Fruit fly (Drosophila melanogaster) Kc167 (cell line): ENCODE data around the gene CG12099.

ENCODE experiments used
- psq ChIP-seq: fragments of >200 bp; optimal IDR thresholded peaks from 2 replicates; lab custom pipeline; 2017; ENCODE audit warnings: missing external identifiers
- ttk ChIP-seq: sonication (Bioruptor generic); optimal IDR thresholded peaks from 2 replicates; lab custom pipeline; 2017; ENCODE audit warnings: missing external identifiers

DNA sequence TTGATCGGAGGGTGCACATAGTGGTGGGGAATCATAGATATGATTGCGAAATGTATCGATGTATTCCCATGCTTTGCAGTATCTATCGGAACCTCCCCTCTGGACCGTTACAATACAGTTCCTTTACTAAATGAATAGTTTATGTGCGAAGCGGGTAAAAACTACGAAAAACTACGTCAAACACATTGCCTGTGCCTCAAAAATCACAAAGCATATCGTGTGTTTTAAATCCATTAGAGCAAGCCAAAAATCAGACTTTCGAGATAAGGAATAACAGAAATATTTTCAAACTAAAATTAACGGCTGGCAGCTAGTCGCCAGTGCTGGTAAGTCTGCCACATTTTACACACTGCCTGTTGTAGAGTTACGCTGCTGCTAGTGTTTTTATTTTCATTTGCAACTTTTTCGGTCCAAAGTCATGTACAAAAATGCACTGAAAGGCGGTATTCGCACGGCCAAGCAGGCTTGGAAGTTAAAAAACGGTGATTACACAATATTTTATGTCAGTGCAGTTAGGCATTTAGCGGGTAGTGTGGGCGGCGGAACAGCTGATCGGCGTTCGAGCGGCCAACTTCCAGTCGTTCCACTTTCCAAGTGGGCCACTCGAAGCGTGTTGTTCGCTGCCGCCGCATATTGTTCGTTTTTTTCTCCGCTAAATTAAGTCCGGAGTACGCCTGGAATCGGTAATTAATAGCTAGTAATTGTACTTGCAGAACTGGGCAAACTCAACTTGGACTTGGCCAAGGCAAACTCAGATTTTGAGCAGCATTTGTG lies 40.8 kb downstream of the CG12099 start:
- TF ChIP-seq psq (no peak), ttk (lab: Kevin White, UChicago) (no peak)
